Worm (Caenorhabditis elegans): ENCODE data around the gene prmt-4.

ce11 chrIV:592382-592781 is 11.1 kb downstream of the prmt-4 start, which contains the start of gene C18H7.6:
- TF ChIP-seq lin-15B (tag; optimal IDR thresholded peaks at IDR 0.05) (no peak), jun-1 (tag; optimal IDR thresholded peaks at IDR 0.05) (no peak), snpc-4 (tag; optimal IDR thresholded peaks at IDR 0.05) (no peak), ztf-11 (tag; optimal IDR thresholded peaks at IDR 0.05) (no peak)

Measured in whole organism, L3 larva.